Worm (Caenorhabditis elegans) whole organism, L4 larva: ENCODE measurements around the gene ulp-4.

Experiments
- F10B5.3 ChIP-seq: sonication (generic microtip); optimal IDR thresholded peaks from 2 replicates; lab custom pipeline; 2016; ENCODE audit warnings: mild to moderate bottlenecking, missing genetic modification characterization, missing compliant biosample characterization
- F26F4.8 ChIP-seq: fragments of 200-800 bp; sonication (Bioruptor generic); conservative IDR thresholded peaks from 2 replicates; pipeline ENCODE4 v1.3.6; 2022; ENCODE audit warnings: missing genetic modification characterization, missing compliant biosample characterization
- Y5F2A.4 ChIP-seq: fragments of 200-800 bp; sonication (Bioruptor generic); optimal IDR thresholded peaks from 2 replicates; lab custom pipeline; 2018; ENCODE audit warnings: mild to moderate bottlenecking, missing genetic modification characterization, missing compliant biosample characterization
- ZK546.5 ChIP-seq, 2 experiments: sonication (generic microtip); optimal IDR thresholded peaks; 2 replicates each; lab custom pipeline; 2017; ENCODE audit warnings: missing biosample characterization in 2 of 2, missing genetic modification characterization in 2 of 2
- aha-1 ChIP-seq: fragments of 150-350 bp; peaks from one replicate; lab custom pipeline; 2014; ENCODE audit warnings: missing biosample characterization, missing genetic modification characterization
- ama-1 ChIP-seq: fragments of 150-350 bp; optimal IDR thresholded peaks from 2 replicates; lab custom pipeline; 2014; ENCODE audit warnings: inconsistent platforms, mixed read lengths
- attf-4 ChIP-seq: sonication (generic microtip); optimal IDR thresholded peaks from 3 replicates; lab custom pipeline; 2017; ENCODE audit warnings: missing biosample characterization, missing genetic modification characterization
- ceh-28 ChIP-seq: fragments of 150-350 bp; optimal IDR thresholded peaks from 2 replicates; lab custom pipeline; 2014; ENCODE audit warnings: missing biosample characterization, missing genetic modification reagents, missing genetic modification characterization
- daf-16 ChIP-seq, 3 experiments: sonication (generic microtip); optimal IDR thresholded peaks; 2 replicates each; lab custom pipeline; 2016 to 2017; ENCODE audit warnings: missing genetic modification characterization in 3 of 3, missing genetic modification reagents in 3 of 3, mild to moderate bottlenecking in 2 of 3, missing compliant biosample characterization in 2 of 3, missing biosample characterization in 1 of 3, moderate library complexity in 1 of 3
- daf-19 ChIP-seq: fragments of 200-800 bp; sonication (Bioruptor generic); conservative IDR thresholded peaks from 2 replicates; pipeline ENCODE4 v1.3.6; 2022; ENCODE audit warnings: missing genetic modification characterization, missing compliant biosample characterization
- dmd-6 ChIP-seq: fragments of 200-800 bp; sonication (Bioruptor generic); IDR thresholded peaks from 2 replicates; pipeline ENCODE4 v1.3.6; 2022; ENCODE audit warnings: missing genetic modification reagents, missing genetic modification characterization, missing compliant biosample characterization
- dmd-9 ChIP-seq: fragments of 200-800 bp; sonication (Bioruptor generic); IDR thresholded peaks from 2 replicates; pipeline ENCODE4 v1.3.6; 2022; ENCODE audit warnings: missing genetic modification reagents, missing genetic modification characterization, missing compliant biosample characterization
- dpl-1 ChIP-seq: fragments of 150-350 bp; optimal IDR thresholded peaks from 2 replicates; lab custom pipeline; 2014; ENCODE audit warnings: missing biosample characterization, missing genetic modification reagents, missing genetic modification characterization
- duxl-1 ChIP-seq: sonication (generic microtip); optimal IDR thresholded peaks from 2 replicates; lab custom pipeline; 2016; ENCODE audit warnings: mild to moderate bottlenecking, missing genetic modification characterization, moderate library complexity, missing compliant biosample characterization; ENCODE audit not compliant: poor library complexity
- dve-1 ChIP-seq: sonication (generic microtip); optimal IDR thresholded peaks from 2 replicates; lab custom pipeline; 2017; ENCODE audit warnings: antibody characterized with exemption, mild to moderate bottlenecking, missing genetic modification characterization, missing compliant biosample characterization; ENCODE audit not compliant: insufficient read depth
- fkh-10 ChIP-seq: fragments of 150-350 bp; optimal IDR thresholded peaks from 2 replicates; lab custom pipeline; 2014; ENCODE audit warnings: missing biosample characterization, missing genetic modification reagents, missing genetic modification characterization
- hlh-11 ChIP-seq: fragments of 200-800 bp; sonication (Bioruptor generic); optimal IDR thresholded peaks from 2 replicates; lab custom pipeline; 2018; ENCODE audit warnings: mild to moderate bottlenecking, missing genetic modification characterization, missing compliant biosample characterization
- hlh-30 ChIP-seq: sonication (generic microtip); optimal IDR thresholded peaks from 2 replicates; lab custom pipeline; 2017; ENCODE audit warnings: antibody characterized with exemption, mild to moderate bottlenecking, missing genetic modification characterization, missing compliant biosample characterization; ENCODE audit not compliant: insufficient read depth
- lim-7 ChIP-seq: fragments of 200-800 bp; sonication (Bioruptor generic); IDR thresholded peaks from 2 replicates; pipeline ENCODE4 v1.3.6; 2022; ENCODE audit warnings: missing genetic modification characterization, missing compliant biosample characterization
- lin-15B ChIP-seq: fragments of 150-350 bp; sonication (generic microtip); optimal IDR thresholded peaks from 3 replicates; lab custom pipeline; 2014; ENCODE audit warnings: missing biosample characterization, missing genetic modification characterization
- lin-38 ChIP-seq: fragments of 200-800 bp; sonication (Bioruptor generic); IDR thresholded peaks from 2 replicates; pipeline ENCODE4 v1.3.6; 2022; ENCODE audit warnings: missing genetic modification reagents, missing genetic modification characterization, missing compliant biosample characterization
- lsy-2 ChIP-seq, 2 experiments: fragments of 150-350 bp in 1 of 2; sonication (generic microtip) in 1 of 2; optimal IDR thresholded peaks; 2 replicates each; lab custom pipeline; 2014 to 2017; ENCODE audit warnings: missing biosample characterization in 2 of 2, missing genetic modification characterization in 2 of 2
- mep-1 ChIP-seq: fragments of 150-350 bp; sonication (generic microtip); optimal IDR thresholded peaks from 3 replicates; lab custom pipeline; 2014; ENCODE audit warnings: missing biosample characterization, missing genetic modification characterization
- mes-2 ChIP-seq: sonication (generic microtip); optimal IDR thresholded peaks from 2 replicates; lab custom pipeline; 2016; ENCODE audit warnings: missing genotype, mild to moderate bottlenecking, missing genetic modification characterization, missing compliant biosample characterization; ENCODE audit not compliant: poor library complexity, severe bottlenecking
- nhr-10 ChIP-seq: fragments of 150-350 bp; optimal IDR thresholded peaks from 2 replicates; lab custom pipeline; 2014; ENCODE audit warnings: missing biosample characterization, missing genetic modification characterization
- nhr-11 ChIP-seq: fragments of 150-350 bp; optimal IDR thresholded peaks from 2 replicates; lab custom pipeline; 2014; ENCODE audit warnings: missing biosample characterization, missing genetic modification characterization
- nhr-111 ChIP-seq: fragments of 200-800 bp; sonication (Bioruptor generic); optimal IDR thresholded peaks from 2 replicates; lab custom pipeline; 2018; ENCODE audit warnings: mild to moderate bottlenecking, missing genetic modification characterization, missing compliant biosample characterization
- nhr-237 ChIP-seq: sonication (generic microtip); optimal IDR thresholded peaks from 2 replicates; lab custom pipeline; 2017; ENCODE audit warnings: missing biosample characterization, missing genetic modification characterization
- nhr-25 ChIP-seq: sonication (generic microtip); optimal IDR thresholded peaks from 2 replicates; lab custom pipeline; 2017; ENCODE audit warnings: missing genetic modification characterization, mild to moderate bottlenecking, missing compliant biosample characterization, antibody characterized with exemption, moderate library complexity, borderline replicate concordance; ENCODE audit not compliant: insufficient read depth
- nhr-28 ChIP-seq: fragments of 150-350 bp; optimal IDR thresholded peaks from 2 replicates; lab custom pipeline; 2014; ENCODE audit warnings: missing biosample characterization, missing genetic modification characterization
- nhr-41 ChIP-seq: fragments of 200-800 bp; sonication (Bioruptor generic); IDR thresholded peaks from 2 replicates; pipeline ENCODE4 v1.3.6; 2022; ENCODE audit warnings: missing genetic modification reagents, missing genetic modification characterization, missing compliant biosample characterization
- nhr-42 ChIP-seq: fragments of 200-800 bp; sonication (Bioruptor generic); IDR thresholded peaks from 2 replicates; pipeline ENCODE4 v1.3.6; 2022; ENCODE audit warnings: missing genetic modification characterization, missing compliant biosample characterization
- nhr-48 ChIP-seq: sonication (generic microtip); optimal IDR thresholded peaks from 2 replicates; lab custom pipeline; 2016; ENCODE audit warnings: mild to moderate bottlenecking, missing genetic modification characterization, missing compliant biosample characterization
- nhr-6 ChIP-seq: fragments of 150-350 bp; optimal IDR thresholded peaks from 2 replicates; lab custom pipeline; 2014; ENCODE audit warnings: missing biosample characterization, missing genetic modification characterization
- nhr-77 ChIP-seq: fragments of 150-350 bp; optimal IDR thresholded peaks from 2 replicates; lab custom pipeline; 2014; ENCODE audit warnings: missing biosample characterization, missing genetic modification characterization
- pha-4 ChIP-seq, 2 experiments: fragments of 150-350 bp in 1 of 2; fragments of 200-800 bp in 1 of 2; sonication (Bioruptor generic) in 1 of 2; IDR thresholded peaks in 1 of 2; optimal IDR thresholded peaks in 1 of 2; 2 replicates each; pipeline versions ENCODE4 v1.3.6 to Lab custom; 2014 to 2022; ENCODE audit warnings: missing genetic modification characterization in 2 of 2, missing genetic modification reagents in 2 of 2, missing biosample characterization in 1 of 2, missing compliant biosample characterization in 1 of 2
- rbr-2 ChIP-seq: sonication (generic microtip); optimal IDR thresholded peaks from 2 replicates; lab custom pipeline; 2016; ENCODE audit warnings: missing genotype, missing genetic modification characterization, missing compliant biosample characterization
- snpc-4 ChIP-seq: fragments of 150-350 bp; optimal IDR thresholded peaks from 2 replicates; lab custom pipeline; 2014; ENCODE audit warnings: missing biosample characterization, missing genetic modification characterization
- spr-3 ChIP-seq: fragments of 200-800 bp; sonication (Bioruptor generic); optimal IDR thresholded peaks from 2 replicates; lab custom pipeline; 2018; ENCODE audit warnings: mild to moderate bottlenecking, missing genetic modification characterization, missing compliant biosample characterization
- tra-1 ChIP-seq: fragments of 200-800 bp; sonication (Bioruptor generic); IDR thresholded peaks from 2 replicates; pipeline ENCODE4 v1.3.6; 2022; ENCODE audit warnings: missing genetic modification reagents, missing genetic modification characterization, missing compliant biosample characterization
- unc-39 ChIP-seq: sonication (generic microtip); optimal IDR thresholded peaks from 2 replicates; lab custom pipeline; 2017; ENCODE audit warnings: missing biosample characterization, missing genetic modification characterization
- unc-62 ChIP-seq, 3 experiments: fragments of 150-350 bp in 1 of 3; sonication (generic microtip); optimal IDR thresholded peaks in 2 of 3; peaks in 1 of 3; 1 replicate in 1 of 3; 2 replicates in 2 of 3; lab custom pipeline; 2014 to 2017; ENCODE audit warnings: missing biosample characterization in 3 of 3, missing genetic modification characterization in 3 of 3, missing genetic modification reagents in 3 of 3, missing genotype in 1 of 3
- zag-1 ChIP-seq: fragments of 150-350 bp; optimal IDR thresholded peaks from 2 replicates; lab custom pipeline; 2014; ENCODE audit warnings: missing biosample characterization, missing genetic modification characterization
- zfp-2 ChIP-seq: sonication (generic microtip); optimal IDR thresholded peaks from 2 replicates; lab custom pipeline; 2016; ENCODE audit warnings: mild to moderate bottlenecking, missing genetic modification characterization, missing compliant biosample characterization
- zip-11 ChIP-seq: fragments of 200-800 bp; sonication (Bioruptor generic); IDR thresholded peaks from 2 replicates; pipeline ENCODE4 v1.3.6; 2022; ENCODE audit warnings: missing genetic modification characterization, missing compliant biosample characterization
- zip-2 ChIP-seq: fragments of 150-350 bp; optimal IDR thresholded peaks from 2 replicates; lab custom pipeline; 2014; ENCODE audit warnings: missing biosample characterization, missing genetic modification characterization

Gene ulp-4

ce11 chrII:8129495-8130010 is at the start of gene ulp-4:
ulp-4 (plus strand) TSS chrII:8129960.
- TF ChIP-seq nhr-25 (tag; lab: Kevin White, UChicago): peak; percentile 30
- TF ChIP-seq unc-39 (tag; lab: Kevin White, UChicago): no peak
- peak; percentile 18 for TF ChIP-seq hlh-11
- no peak for TF ChIP-seq zip-11 (GFP tag; lab: Robert Waterston, UW)
- peak; percentile 40; the same call in 1 of the 2 replicates for TF ChIP-seq tra-1 (GFP tag; lab: Robert Waterston, UW)
- TF ChIP-seq dmd-6 (GFP tag; lab: Robert Waterston, UW): peak; percentile 46; the same call in 1 of the 2 replicates
- TF ChIP-seq lsy-2 (tag; optimal IDR thresholded peaks at IDR 0.05; lab: Kevin White, UChicago): peak in 1 of 2 experiments; percentile 19
- TF ChIP-seq unc-62 (GFP tag; optimal IDR thresholded peaks at IDR 0.05 in 1 of 2; lab: Kevin White, UChicago): peak in 1 of 2 experiments; percentile 73
- no peak for TF ChIP-seq unc-62 (tag; optimal IDR thresholded peaks at IDR 0.05; lab: Kevin White, UChicago)
- TF ChIP-seq mes-2 (tag; lab: Kevin White, UChicago): peak; percentile 30
- TF ChIP-seq attf-4 (tag; lab: Kevin White, UChicago): no peak
- TF ChIP-seq spr-3 (GFP tag; lab: Kevin White, UChicago): no peak
- TF ChIP-seq nhr-10 (tag; lab: Kevin White, UChicago): no peak
- peak; percentile 26 for TF ChIP-seq dve-1 (tag; lab: Kevin White, UChicago)
- TF ChIP-seq daf-16 (GFP tag; optimal IDR thresholded peaks at IDR 0.05; lab: Kevin White, UChicago): peak in 1 of 2 experiments; percentile 10
- no peak for TF ChIP-seq daf-16 (tag; optimal IDR thresholded peaks at IDR 0.05; lab: Kevin White, UChicago)
- TF ChIP-seq aha-1 (tag; lab: Kevin White, UChicago): peak; percentile 70
- no peak for TF ChIP-seq rbr-2

ce11 chrII:8086803-8087202 is 43.0 kb upstream of the ulp-4 start, which contains the start of gene K02C4.3:
K02C4.3 (minus strand) TSS chrII:8086853.
- TF ChIP-seq lsy-2 (tag; optimal IDR thresholded peaks at IDR 0.05; lab: Kevin White, UChicago): peak in 1 of 2 experiments; percentile 86
- peak; percentile 51 for TF ChIP-seq nhr-6 (tag; lab: Kevin White, UChicago)
- TF ChIP-seq dmd-6 (GFP tag; lab: Robert Waterston, UW): peak; percentile 42; the same call in 1 of the 2 replicates
- no peak for TF ChIP-seq nhr-41 (GFP tag; lab: Robert Waterston, UW)
- TF ChIP-seq lin-38 (GFP tag; lab: Robert Waterston, UW): peak; percentile 75
- TF ChIP-seq nhr-11 (tag; lab: Kevin White, UChicago): peak; percentile 0
- no peak for TF ChIP-seq F26F4.8 (GFP tag; lab: Robert Waterston, UW)
- no peak for TF ChIP-seq nhr-111 (GFP tag; lab: Kevin White, UChicago)
- no peak for TF ChIP-seq lin-15B (tag; lab: Kevin White, UChicago)
- TF ChIP-seq dmd-9 (GFP tag; lab: Robert Waterston, UW): no peak
- peak; percentile 40 for TF ChIP-seq rbr-2
- peak; percentile 23 for TF ChIP-seq nhr-48 (tag; lab: Kevin White, UChicago)
- no peak for TF ChIP-seq ZK546.5 (tag; optimal IDR thresholded peaks at IDR 0.05; lab: Kevin White, UChicago)
- peak; percentile 72 for TF ChIP-seq dve-1 (tag; lab: Kevin White, UChicago)
- TF ChIP-seq nhr-42 (GFP tag; lab: Robert Waterston, UW): no peak
- no peak for TF ChIP-seq lim-7 (GFP tag; lab: Robert Waterston, UW)
- peak; percentile 37 for TF ChIP-seq snpc-4 (tag; lab: Kevin White, UChicago)
- TF ChIP-seq spr-3 (GFP tag; lab: Kevin White, UChicago): no peak
- TF ChIP-seq nhr-28 (tag; lab: Kevin White, UChicago): peak; percentile 27
- TF ChIP-seq fkh-10: peak; percentile 2
- TF ChIP-seq pha-4 (GFP tag; IDR thresholded peaks at IDR 0.05; lab: Robert Waterston, UW): no peak
- peak; percentile 14 for TF ChIP-seq pha-4 (tag; optimal IDR thresholded peaks at IDR 0.05; lab: Kevin White, UChicago)
- TF ChIP-seq mes-2 (tag; lab: Kevin White, UChicago): peak; percentile 81
- no peak for TF ChIP-seq zag-1 (tag; lab: Kevin White, UChicago)
- TF ChIP-seq Y5F2A.4 (GFP tag; lab: Kevin White, UChicago): no peak
- TF ChIP-seq dpl-1 (GFP tag; lab: Kevin White, UChicago): peak; percentile 93
- TF ChIP-seq zip-2 (tag; lab: Kevin White, UChicago): no peak
- no peak for TF ChIP-seq zfp-2 (tag; lab: Kevin White, UChicago)
- TF ChIP-seq nhr-77: peak; percentile 45
- peak; percentile 42 for TF ChIP-seq hlh-30 (tag; lab: Kevin White, UChicago)
- TF ChIP-seq duxl-1 (tag; lab: Kevin White, UChicago): peak; percentile 54
- TF ChIP-seq ama-1 (lab: Kevin White, UChicago): no peak
- no peak for TF ChIP-seq daf-19 (GFP tag; lab: Robert Waterston, UW)
- no peak for TF ChIP-seq F10B5.3 (tag; lab: Kevin White, UChicago)
- TF ChIP-seq nhr-237 (tag; lab: Kevin White, UChicago): no peak
- no peak for TF ChIP-seq ceh-28 (tag; lab: Kevin White, UChicago)
- no peak for TF ChIP-seq zip-11 (GFP tag; lab: Robert Waterston, UW)
- TF ChIP-seq mep-1 (tag; lab: Kevin White, UChicago): peak; percentile 70
- peak; percentile 46 for TF ChIP-seq hlh-11
- no peak for TF ChIP-seq aha-1 (tag; lab: Kevin White, UChicago)
